Fruit fly (Drosophila melanogaster): ENCODE measurements around the gene PolZ2.

The PolZ2 gene

DNA sequence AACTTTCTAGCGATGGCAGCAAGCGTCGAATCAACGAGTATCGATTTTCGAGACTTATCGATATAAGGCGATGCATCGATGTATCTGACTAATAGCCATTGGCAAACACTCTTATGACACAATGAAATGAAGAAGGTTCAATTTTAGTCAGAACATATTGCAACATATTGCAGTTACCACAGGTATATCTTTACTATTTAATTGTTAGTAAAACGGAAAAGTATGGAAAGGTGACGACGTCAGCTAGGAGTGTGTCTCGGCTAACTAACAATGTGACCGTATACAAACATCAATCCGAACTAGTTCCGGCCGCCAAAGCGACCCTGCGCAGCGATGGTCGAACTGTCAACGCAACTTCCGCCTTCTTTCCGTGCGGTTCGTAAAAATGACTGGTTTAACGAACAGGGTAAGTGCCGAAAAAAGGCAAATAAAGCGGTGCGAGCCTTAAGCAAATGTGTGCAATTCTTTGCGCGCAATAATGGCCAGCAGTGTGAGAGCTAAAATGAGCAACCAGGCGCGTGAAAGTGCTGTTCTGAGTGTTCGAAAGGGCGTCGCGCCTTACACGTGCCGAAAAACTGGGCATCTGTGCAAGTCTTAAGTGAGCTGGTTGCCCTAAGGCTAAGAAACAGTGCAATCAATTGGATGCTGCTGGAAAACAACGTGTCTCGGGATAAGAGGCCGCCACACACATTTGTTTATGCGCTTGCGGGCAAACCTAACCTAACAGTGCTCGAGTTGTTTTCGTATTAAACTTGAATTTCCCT, 35.6 kb downstream of the PolZ2 start, which contains the start of the genes Dph4, Spec2 and RpL13A (continued):
- TF ChIP-seq CG10366 (GFP tag; IDR thresholded peaks at IDR 0.05) (no peak), Usf (GFP tag; optimal IDR thresholded peaks at IDR 0.05) (peak; percentile 90), CG9437 (GFP tag; optimal IDR thresholded peaks at IDR 0.05) (peak; percentile 82), Hey (tag; optimal IDR thresholded peaks at IDR 0.05) (peak; percentile 93), slp2 (GFP tag; optimal IDR thresholded peaks at IDR 0.05) (peak; percentile 88), her (GFP tag; optimal IDR thresholded peaks at IDR 0.05) (peak; percentile 93), CG6791 (GFP tag; IDR thresholded peaks at IDR 0.05; ENCODE audit: partially characterized antibody) (no peak), CG16815 (GFP tag; optimal IDR thresholded peaks at IDR 0.05) (peak; percentile 71), CG17612 (GFP tag; IDR thresholded peaks at IDR 0.05) (no peak), ewg (GFP tag; optimal IDR thresholded peaks at IDR 0.05) (peak; percentile 93), so (GFP tag; IDR thresholded peaks at IDR 0.05) (no peak), Fer3 (tag; optimal IDR thresholded peaks at IDR 0.05) (peak; percentile 92), dpn (GFP tag; optimal IDR thresholded peaks at IDR 0.05) (peak; percentile 81 to 93), onecut (GFP tag; IDR thresholded peaks at IDR 0.05) (peak; percentile 93), tin (GFP tag; optimal IDR thresholded peaks at IDR 0.05) (peak; percentile 85), CG3838 (GFP tag; optimal IDR thresholded peaks at IDR 0.05) (peak; percentile 87), CG15073 (GFP tag; optimal IDR thresholded peaks at IDR 0.05) (no peak), z (GFP tag; IDR thresholded peaks at IDR 0.05) (no peak), Fer2 (tag; optimal IDR thresholded peaks at IDR 0.05) (peak; percentile 89), pan (optimal IDR thresholded peaks at IDR 0.05) (no peak), pan (GFP tag; optimal IDR thresholded peaks at IDR 0.05 in 1 of 2, IDR thresholded peaks at IDR 0.05 in 1 of 2) (no peak), CG2199 (GFP tag; IDR thresholded peaks at IDR 0.05) (no peak), pb (GFP tag; optimal IDR thresholded peaks at IDR 0.05) (peak; percentile 95), tio (GFP tag; optimal IDR thresholded peaks at IDR 0.05) (no peak), CG4404 (GFP tag; IDR thresholded peaks at IDR 0.05) (no peak), fd102C (GFP tag; optimal IDR thresholded peaks at IDR 0.05) (peak; percentile 87), Stat92E (GFP tag; optimal IDR thresholded peaks at IDR 0.05) (peak in 1 of 3 experiments; percentile 59), CG8388 (GFP tag; optimal IDR thresholded peaks at IDR 0.05) (peak; percentile 85), CG10321 (GFP tag; IDR thresholded peaks at IDR 0.05) (no peak), CkIIα-i1 (GFP tag; IDR thresholded peaks at IDR 0.05) (no peak), lbe (GFP tag; optimal IDR thresholded peaks at IDR 0.05) (peak; percentile 85), Eip74EF (GFP tag; optimal IDR thresholded peaks at IDR 0.05) (peak in 1 of 2 experiments; percentile 79), bab2 (GFP tag; optimal IDR thresholded peaks at IDR 0.05) (peak; percentile 77), ac (GFP tag; optimal IDR thresholded peaks at IDR 0.05) (peak; percentile 90), gsb (GFP tag; IDR thresholded peaks at IDR 0.05) (no peak), CG2120 (GFP tag; optimal IDR thresholded peaks at IDR 0.05) (peak; percentile 71), CG7786 (GFP tag; optimal IDR thresholded peaks at IDR 0.05) (peak; percentile 78), CG30020 (tag; optimal IDR thresholded peaks at IDR 0.05) (peak; percentile 78), CG9876 (GFP tag; optimal IDR thresholded peaks at IDR 0.05) (peak; percentile 92), CG18262 (tag; optimal IDR thresholded peaks at IDR 0.05) (peak; percentile 82), scrt (GFP tag; optimal IDR thresholded peaks at IDR 0.05) (peak; percentile 89), CG2116 (GFP tag; optimal IDR thresholded peaks at IDR 0.05) (peak; percentile 100), row (GFP tag; IDR thresholded peaks at IDR 0.05) (no peak), caup (GFP tag; optimal IDR thresholded peaks at IDR 0.05; ENCODE audit: severe bottlenecking) (peak; percentile 98), Antp (GFP tag; optimal IDR thresholded peaks at IDR 0.05) (peak; percentile 75), pros (GFP tag; optimal IDR thresholded peaks at IDR 0.05) (peak; percentile 44), CG12071 (GFP tag; optimal IDR thresholded peaks at IDR 0.05) (peak; percentile 95), Elba2 (GFP tag; optimal IDR thresholded peaks at IDR 0.05) (no peak), CG33213 (GFP tag; optimal IDR thresholded peaks at IDR 0.05) (peak; percentile 98)

All from whole organism, embryonic.